Worm (Caenorhabditis elegans) whole organism, early embryonic: ENCODE results near the gene hlh-14.

Source experiments
- B0310.2 ChIP-seq: sonication (generic microtip); optimal IDR thresholded peaks from 2 replicates; lab custom pipeline; 2016; ENCODE audit warnings: mild to moderate bottlenecking, missing genetic modification characterization, missing compliant biosample characterization
- F13C5.2 ChIP-seq: sonication (generic microtip); optimal IDR thresholded peaks from 2 replicates; lab custom pipeline; 2017; ENCODE audit warnings: mild to moderate bottlenecking, missing genetic modification characterization, inconsistent platforms, missing compliant biosample characterization
- aly-1 ChIP-seq: sonication (generic microtip); optimal IDR thresholded peaks from 2 replicates; lab custom pipeline; 2016; ENCODE audit warnings: missing genetic modification characterization, missing compliant biosample characterization
- ama-1 ChIP-seq: fragments of 150-350 bp; optimal IDR thresholded peaks from 2 replicates; lab custom pipeline; 2014
- ceh-13 ChIP-seq: fragments of 200-800 bp; sonication (Bioruptor generic); optimal IDR thresholded peaks from 2 replicates; lab custom pipeline; 2018; ENCODE audit warnings: mild to moderate bottlenecking, missing genetic modification characterization, missing compliant biosample characterization
- ceh-36 ChIP-seq: sonication (generic microtip); optimal IDR thresholded peaks from 2 replicates; lab custom pipeline; 2016; ENCODE audit warnings: missing genetic modification characterization, inconsistent platforms, missing compliant biosample characterization
- ets-7 ChIP-seq: sonication (generic microtip); optimal IDR thresholded peaks from 2 replicates; lab custom pipeline; 2016; ENCODE audit warnings: missing genotype, missing genetic modification characterization, missing compliant biosample characterization
- flt-1 ChIP-seq: fragments of 200-800 bp; sonication (Bioruptor generic); IDR thresholded peaks from 2 replicates; pipeline ENCODE4 v1.3.6; 2022; ENCODE audit warnings: missing genetic modification characterization, missing compliant biosample characterization
- hmbx-1 ChIP-seq: sonication (generic microtip); optimal IDR thresholded peaks from 2 replicates; lab custom pipeline; 2016; ENCODE audit warnings: mild to moderate bottlenecking, missing genetic modification characterization, missing compliant biosample characterization
- hmg-4 ChIP-seq: fragments of 200-800 bp; sonication (Bioruptor generic); optimal IDR thresholded peaks from 2 replicates; lab custom pipeline; 2018; ENCODE audit warnings: mild to moderate bottlenecking, missing genetic modification characterization, missing compliant biosample characterization
- hnd-1 ChIP-seq: sonication (generic microtip); optimal IDR thresholded peaks from 2 replicates; lab custom pipeline; 2016; ENCODE audit warnings: missing genetic modification characterization, missing compliant biosample characterization
- pes-1 ChIP-seq: fragments of 200-800 bp; sonication (Bioruptor generic); IDR thresholded peaks from 2 replicates; pipeline ENCODE4 v1.3.6; 2022; ENCODE audit warnings: missing genetic modification reagents, missing genetic modification characterization, missing compliant biosample characterization
- scrt-1 ChIP-seq: fragments of 200-800 bp; sonication (Bioruptor generic); IDR thresholded peaks from 2 replicates; pipeline ENCODE4 v1.3.6; 2022; ENCODE audit warnings: missing genetic modification characterization, missing compliant biosample characterization
- sea-1 ChIP-seq: fragments of 200-800 bp; sonication (Bioruptor generic); conservative IDR thresholded peaks from 2 replicates; pipeline ENCODE4 v1.3.6; 2022; ENCODE audit warnings: missing genetic modification characterization, missing compliant biosample characterization
- tbx-11 ChIP-seq: fragments of 200-800 bp; sonication (Bioruptor generic); IDR thresholded peaks from 2 replicates; pipeline ENCODE4 v1.3.6; 2022; ENCODE audit warnings: missing genetic modification characterization, missing compliant biosample characterization
- tbx-37 ChIP-seq: fragments of 200-800 bp; sonication (Bioruptor generic); conservative IDR thresholded peaks from 2 replicates; pipeline ENCODE4 v1.3.6; 2022; ENCODE audit warnings: missing genetic modification reagents, missing genetic modification characterization, missing compliant biosample characterization
- tra-4 ChIP-seq: sonication (generic microtip); optimal IDR thresholded peaks from 2 replicates; lab custom pipeline; 2017; ENCODE audit warnings: missing genetic modification characterization, missing compliant biosample characterization

The hlh-14 gene

ce11 chrII:5691216-5691771 is 47.4 kb downstream of the hlh-14 start, which contains the start of the genes ndub-5 and eif-2D:
ndub-5 (minus strand) TSS chrII:5691353.
eif-2D (plus strand) TSS chrII:5691721.
- TF ChIP-seq F13C5.2 (tag; lab: Kevin White, UChicago) (peak; percentile 46), ama-1 (lab: Kevin White, UChicago) (no peak), flt-1 (0 out of 2 replicates have a peak, but pooled peaks have one; percentile 23)

DNA sequence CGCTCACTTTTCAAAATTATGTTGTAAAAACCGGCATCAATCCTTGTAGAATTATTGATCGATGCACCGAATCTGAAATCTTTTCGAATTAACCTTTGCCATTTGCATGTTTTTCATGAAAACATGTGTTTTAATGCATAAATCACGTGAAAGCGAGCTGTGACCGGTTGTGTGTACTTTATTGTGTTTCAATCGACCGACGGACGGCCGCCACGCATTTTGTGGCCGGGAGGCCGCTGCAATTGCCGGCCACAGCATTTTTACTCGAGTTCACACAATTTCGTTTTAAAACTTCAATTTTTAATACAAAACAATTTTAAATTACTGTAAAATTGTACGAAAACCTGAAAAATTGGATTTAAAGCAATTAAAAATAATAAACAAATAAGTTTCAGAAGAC is 49.7 kb downstream of the hlh-14 start, which contains the start of gene C25H3.11:
C25H3.11 (minus strand) TSS at position 82 of the 400 bp plus-strand sequence.
- TF ChIP-seq flt-1, result no peak
- TF ChIP-seq scrt-1, result no peak
- TF ChIP-seq hnd-1 (tag; lab: Kevin White, UChicago), result no peak
- TF ChIP-seq ceh-36 (tag; lab: Kevin White, UChicago), result no peak
- TF ChIP-seq aly-1, result no peak
- TF ChIP-seq ets-7, result no peak
- no peak for TF ChIP-seq hmg-4 (GFP tag; lab: Kevin White, UChicago)
- TF ChIP-seq F13C5.2 (tag; lab: Kevin White, UChicago), result no peak
- no peak for TF ChIP-seq B0310.2 (tag; lab: Kevin White, UChicago)
- no peak for TF ChIP-seq sea-1 (GFP tag; lab: Robert Waterston, UW)
- no peak for TF ChIP-seq tbx-37 (GFP tag; lab: Robert Waterston, UW)
- no peak for TF ChIP-seq ceh-13 (GFP tag; lab: Kevin White, UChicago)
- TF ChIP-seq tbx-11 (GFP tag; lab: Robert Waterston, UW), result no peak
- no peak for TF ChIP-seq pes-1
- TF ChIP-seq tra-4 (tag; lab: Kevin White, UChicago), result no peak
- TF ChIP-seq hmbx-1 (tag; lab: Kevin White, UChicago), result no peak
- TF ChIP-seq ama-1 (lab: Kevin White, UChicago), result no peak
